Worm (Caenorhabditis elegans): Measurements from ENCODE around the gene F28C1.1.

DNA sequence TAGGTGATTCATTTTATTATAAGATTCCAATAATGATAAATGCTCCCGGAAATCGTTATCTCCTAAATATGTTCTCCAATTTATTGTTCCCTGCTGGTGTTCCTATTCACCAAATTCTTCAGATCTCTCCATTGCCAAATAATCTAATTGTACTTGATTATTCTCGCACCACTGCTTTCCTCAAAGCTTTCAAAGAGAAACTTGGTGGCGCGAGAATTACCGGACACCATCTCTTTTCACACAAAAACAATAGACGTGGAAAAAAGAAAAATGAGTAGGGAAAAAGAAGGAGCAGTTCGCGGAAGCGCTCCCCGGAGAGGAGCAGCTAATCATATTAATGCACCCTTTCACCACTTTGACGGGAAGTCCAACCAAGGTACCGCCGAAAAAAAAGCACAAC lies 29.2 kb upstream of the F28C1.1 start:
- no peak for TF ChIP-seq xbp-1 (tag; optimal IDR thresholded peaks at IDR 0.05)
- no peak for TF ChIP-seq snu-23 (GFP tag; optimal IDR thresholded peaks at IDR 0.05)
- no peak for TF ChIP-seq nhr-76 (tag; optimal IDR thresholded peaks at IDR 0.05)
- TF ChIP-seq fos-1 (tag; optimal IDR thresholded peaks at IDR 0.05): no peak
- TF ChIP-seq fkh-10 (GFP tag; optimal IDR thresholded peaks at IDR 0.05): no peak
- TF ChIP-seq nhr-28 (tag; optimal IDR thresholded peaks at IDR 0.05): no peak
- TF ChIP-seq nhr-71 (tag; optimal IDR thresholded peaks at IDR 0.05): no peak
- TF ChIP-seq unc-62 (GFP tag; optimal IDR thresholded peaks at IDR 0.05): no peak

Measured in whole organism, L1 larva.